Fruit fly (Drosophila melanogaster) whole organism, larva: ENCODE data around the gene CG9919.

Experiments used
- noc ChIP-seq: fragments of 200-800 bp; sonication (Bioruptor generic); optimal IDR thresholded peaks from 3 replicates; lab custom pipeline; 2019; ENCODE audit warnings: missing biosample characterization, mild to moderate bottlenecking, missing genetic modification characterization, moderate library complexity

CG9919 gene

DNA sequence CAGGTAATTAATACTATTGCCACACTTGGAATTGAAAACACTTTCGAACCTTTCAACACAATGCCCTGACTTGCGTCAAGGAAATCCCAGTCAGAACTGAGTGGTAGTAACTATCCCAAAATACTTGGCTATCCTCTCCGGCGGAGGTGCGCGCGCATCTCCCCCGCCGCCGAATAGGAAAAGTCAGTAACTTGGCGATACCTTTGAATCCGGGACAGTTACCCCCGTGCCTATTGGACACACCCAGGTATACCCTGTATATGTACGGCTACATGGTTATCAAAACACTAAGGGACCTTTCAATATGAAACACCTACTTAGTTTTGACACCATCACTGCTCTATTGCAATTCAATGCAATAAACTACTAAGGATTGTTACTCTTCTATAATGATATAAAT lies at the start of gene CG9919:
TSS of gene CG9919 (minus strand) at position 101 of the 400 bp plus-strand sequence.
- no peak for TF ChIP-seq noc (tag; lab: Kevin White, UChicago)

DNA sequence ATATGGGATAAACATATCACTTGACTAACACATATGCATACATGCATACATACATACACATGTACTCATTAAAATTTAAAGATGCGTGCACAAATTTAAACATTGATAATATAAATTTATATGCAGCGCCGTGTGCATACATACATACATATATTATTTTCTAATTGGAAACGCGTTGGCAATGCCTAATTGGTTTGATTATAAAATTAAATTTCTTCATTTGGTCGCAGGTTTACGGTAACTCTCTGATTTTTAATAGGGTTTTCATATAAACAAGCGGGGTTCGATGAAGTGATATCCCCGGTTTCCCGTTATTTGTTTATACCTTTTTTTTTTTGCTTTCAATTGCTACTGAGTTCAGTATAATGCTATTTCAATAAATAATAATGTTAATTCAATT lies 43.5 kb upstream of the CG9919 start:
- no peak for TF ChIP-seq noc (tag; lab: Kevin White, UChicago)

DNA sequence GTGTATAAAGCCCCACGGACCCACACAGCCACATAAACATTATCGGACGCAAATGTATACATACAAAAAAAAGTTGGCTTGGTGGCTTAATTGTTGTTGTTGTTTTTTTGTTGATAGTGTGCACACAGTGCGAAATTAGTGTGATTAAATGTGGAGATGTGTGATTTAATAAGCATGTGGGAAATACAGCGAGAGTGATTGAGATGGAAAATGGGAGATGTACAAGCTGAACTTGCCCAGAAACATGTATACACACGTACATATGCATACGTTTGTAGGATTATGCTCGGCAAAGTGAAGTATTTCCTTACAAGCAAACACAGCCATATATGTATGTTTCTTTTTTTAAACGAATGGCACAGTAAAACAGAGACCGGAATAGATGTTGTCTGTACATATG lies 43.0 kb upstream of the CG9919 start:
- no peak for TF ChIP-seq noc (tag; lab: Kevin White, UChicago)

DNA sequence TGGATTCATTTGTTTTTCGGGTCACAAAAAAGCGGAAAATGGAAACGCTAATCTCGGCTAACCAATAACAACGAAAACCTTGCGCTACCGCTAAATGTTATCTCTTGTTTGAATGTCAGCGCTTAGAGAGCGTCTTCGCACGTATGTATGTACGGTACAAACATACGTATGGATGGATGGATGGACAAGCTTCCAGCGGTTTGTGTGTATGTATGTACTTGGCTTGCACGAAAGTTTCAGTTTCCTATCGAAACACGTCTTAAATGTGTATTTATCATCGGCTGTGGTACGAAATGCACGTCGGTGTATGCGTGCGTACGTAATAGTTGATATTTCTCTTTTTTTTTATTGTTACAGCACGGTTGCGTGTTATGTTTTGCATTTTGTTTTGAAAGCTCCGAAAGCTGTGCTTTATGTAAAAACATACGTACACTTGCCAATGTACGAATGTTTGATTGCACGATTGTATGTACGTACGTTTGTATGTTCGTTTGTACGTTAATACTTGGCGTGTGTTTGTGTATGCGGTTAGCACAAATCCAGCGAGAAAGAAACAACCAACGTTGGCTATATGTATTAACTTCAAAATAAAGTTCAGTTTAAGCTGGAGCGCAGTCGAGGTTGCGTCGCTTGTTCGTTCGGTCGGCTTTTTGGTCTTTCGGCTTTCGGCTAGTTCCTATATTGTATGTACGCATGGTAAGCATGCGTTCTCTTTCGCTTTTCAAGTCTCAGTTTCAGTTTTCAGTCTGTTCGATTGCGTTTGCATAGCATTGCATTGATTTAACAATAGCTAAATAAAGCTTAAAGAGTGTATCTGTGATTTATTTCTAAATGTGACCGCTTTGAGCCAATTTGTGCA lies 42.2 kb upstream of the CG9919 start, which contains the start of gene Fur2:
TSS of gene Fur2 (plus strand) at position 595 of the 859 bp plus-strand sequence.
- TF ChIP-seq noc (tag; lab: Kevin White, UChicago): no peak

DNA sequence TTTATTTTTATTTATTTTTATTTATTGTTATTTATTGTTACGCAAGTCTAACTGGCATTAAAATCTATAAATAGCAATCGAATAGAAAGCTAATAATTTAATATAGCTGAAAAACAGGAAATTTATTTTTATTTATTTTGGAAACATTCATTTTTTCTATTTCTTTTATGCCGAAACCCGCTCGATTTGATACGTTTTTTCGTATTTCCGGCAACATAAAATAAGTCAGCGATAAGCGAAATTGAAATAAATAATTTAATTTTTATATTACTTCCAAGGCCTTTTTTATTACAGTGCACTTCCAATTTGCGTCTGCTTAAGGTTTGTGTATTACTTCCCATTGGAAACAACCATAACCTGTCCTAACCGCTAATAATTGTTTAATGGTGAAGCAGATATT lies 41.4 kb upstream of the CG9919 start:
- TF ChIP-seq noc (tag; lab: Kevin White, UChicago): no peak

DNA sequence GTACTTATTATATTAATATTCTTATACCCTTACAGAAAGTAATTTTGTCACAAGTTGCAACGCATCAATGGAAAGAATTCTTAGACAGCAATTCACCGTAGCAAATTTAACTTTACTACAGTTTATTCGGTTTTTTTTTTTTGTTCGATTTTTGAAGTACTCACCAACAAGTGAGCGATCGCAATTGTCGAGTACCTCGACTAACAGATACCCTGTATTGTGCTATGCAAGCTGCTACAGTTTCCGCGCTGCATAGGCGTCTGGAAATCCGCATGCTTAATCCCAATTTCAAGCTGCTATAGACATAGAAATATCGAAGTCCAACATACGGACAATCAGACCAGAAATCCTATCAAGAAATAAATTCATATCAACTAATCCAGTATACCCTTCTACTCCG lies 38.0 kb upstream of the CG9919 start:
- TF ChIP-seq noc (tag; lab: Kevin White, UChicago): no peak

DNA sequence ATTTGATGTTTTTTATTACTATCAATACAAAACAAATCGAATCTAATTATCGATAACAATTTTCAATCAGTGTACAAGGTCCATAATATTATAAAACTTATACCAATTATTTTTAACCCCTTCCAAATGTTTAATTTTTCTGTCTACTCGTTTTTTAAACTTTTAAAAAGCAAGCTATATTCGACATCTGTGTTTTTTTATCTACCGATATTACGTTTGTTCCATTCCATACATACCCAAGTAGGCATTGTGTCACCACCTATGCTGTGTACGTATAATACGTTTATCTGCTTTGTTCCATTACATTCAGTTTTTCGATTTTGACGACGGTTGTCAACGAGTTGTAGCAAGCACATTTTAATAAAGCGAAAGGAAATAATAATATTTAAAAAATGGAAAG lies 30.7 kb upstream of the CG9919 start, which contains the start of gene nonA:
TSS of gene nonA (plus strand) at position 264 of the 400 bp plus-strand sequence.
- no peak for TF ChIP-seq noc (tag; lab: Kevin White, UChicago)

DNA sequence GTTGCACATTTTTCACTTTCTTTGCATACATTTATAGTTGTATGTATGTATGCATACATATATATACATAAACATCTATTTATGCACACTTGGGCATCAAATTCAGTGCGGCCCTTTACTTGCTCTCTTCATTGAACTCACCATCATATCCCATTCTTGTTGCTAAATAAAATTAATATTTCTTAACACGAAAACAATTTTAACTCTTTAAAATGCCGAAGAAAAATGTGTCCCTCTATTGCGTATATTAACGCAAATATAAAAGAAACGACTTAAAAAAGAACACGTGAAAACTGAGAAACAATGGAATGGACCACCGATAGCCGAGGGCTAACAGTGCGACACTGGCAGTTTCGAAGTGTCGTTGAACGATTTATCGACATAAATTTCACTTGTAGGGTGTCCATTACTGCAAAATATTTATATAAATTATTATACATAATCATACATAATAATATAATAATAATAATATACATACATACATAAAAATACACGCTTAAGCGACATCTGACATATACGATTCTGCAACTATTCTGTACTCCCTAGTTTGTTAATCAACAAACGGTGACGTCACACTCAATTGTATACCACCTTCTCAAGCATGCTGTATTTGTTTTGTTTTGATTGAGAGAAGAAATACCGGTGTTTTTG lies 28.2 kb upstream of the CG9919 start, which contains the start of the genes U2af50 and PIG-Q:
TSS of gene U2af50 (minus strand) at position 370 of the 651 bp plus-strand sequence.
TSS of gene PIG-Q (plus strand) at position 474 of the 651 bp plus-strand sequence.
- no peak for TF ChIP-seq noc (tag; lab: Kevin White, UChicago)

DNA sequence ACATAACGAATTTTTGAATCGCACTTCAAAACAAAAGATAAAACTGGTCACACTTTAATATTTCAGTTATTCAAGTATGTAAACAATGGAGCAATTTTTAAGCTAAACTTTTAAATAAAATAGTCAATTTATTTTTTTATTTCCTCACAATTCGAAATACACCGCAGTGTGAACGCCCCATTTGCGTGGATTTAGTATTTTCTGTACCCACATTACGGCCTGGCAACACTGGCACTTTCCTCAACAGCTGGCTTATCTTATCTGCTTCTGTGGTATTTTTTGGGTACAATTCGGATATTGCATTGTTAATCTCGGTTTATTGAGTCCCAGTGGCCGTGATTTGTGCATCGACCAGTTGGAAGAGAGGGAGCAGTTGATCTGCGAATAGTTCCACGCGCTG lies 19.5 kb upstream of the CG9919 start, which contains the start of gene sl:
TSS of gene sl (plus strand) at position 254 of the 400 bp plus-strand sequence.
- no peak for TF ChIP-seq noc (tag; lab: Kevin White, UChicago)

DNA sequence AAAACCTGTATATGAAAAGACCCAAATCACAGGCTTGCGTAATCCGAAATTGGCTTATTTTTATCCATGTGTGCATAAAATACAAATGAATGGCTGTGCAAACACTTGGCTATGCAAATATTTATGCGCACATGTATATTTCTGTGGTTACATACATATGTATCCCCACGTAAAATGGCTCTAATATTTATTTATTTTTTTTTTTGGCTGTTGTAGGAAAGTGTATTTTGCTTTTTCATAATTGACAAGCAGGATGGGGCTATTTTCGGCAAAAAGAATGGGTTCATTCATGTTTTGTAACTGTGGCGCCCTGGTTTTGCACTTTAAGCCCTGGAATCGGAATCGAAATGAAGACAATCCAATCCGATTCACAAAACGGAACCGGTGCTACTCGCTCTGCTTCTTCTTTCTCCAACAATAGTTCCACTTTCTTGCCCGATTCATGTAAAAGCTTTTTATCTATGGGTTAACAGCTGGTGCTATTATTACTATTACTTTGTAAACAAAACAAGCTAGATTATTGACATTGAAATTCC lies 4.6 kb upstream of the CG9919 start:
- peak; percentile 69 for TF ChIP-seq noc (tag; lab: Kevin White, UChicago)

DNA sequence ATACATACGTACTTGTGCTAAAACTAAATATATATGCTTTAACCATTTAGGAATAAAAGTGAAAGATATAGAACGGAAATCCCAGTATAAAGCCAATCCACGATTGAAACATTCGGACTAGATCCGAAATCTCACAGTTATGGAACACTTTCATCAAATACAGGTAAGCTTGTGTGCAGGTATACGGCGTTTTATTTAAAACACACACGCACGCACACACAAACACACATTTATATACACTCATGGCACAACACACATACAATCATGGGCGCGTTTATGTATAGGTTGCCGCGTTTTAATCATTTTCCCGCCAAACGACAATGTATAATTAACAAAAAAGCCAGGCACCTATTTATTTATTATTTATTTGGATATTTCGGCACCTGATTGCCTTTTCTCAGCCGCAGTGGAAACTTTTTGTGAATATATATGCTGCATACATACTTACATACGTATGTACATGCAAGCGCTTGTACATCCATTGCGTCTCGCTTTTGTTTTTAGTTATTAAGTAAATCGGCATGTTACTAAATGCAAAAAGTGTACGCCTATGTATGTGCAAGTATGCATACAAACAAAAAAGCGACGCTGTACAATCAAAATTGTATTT lies 3.8 kb upstream of the CG9919 start:
- no peak for TF ChIP-seq noc (tag; lab: Kevin White, UChicago)

DNA sequence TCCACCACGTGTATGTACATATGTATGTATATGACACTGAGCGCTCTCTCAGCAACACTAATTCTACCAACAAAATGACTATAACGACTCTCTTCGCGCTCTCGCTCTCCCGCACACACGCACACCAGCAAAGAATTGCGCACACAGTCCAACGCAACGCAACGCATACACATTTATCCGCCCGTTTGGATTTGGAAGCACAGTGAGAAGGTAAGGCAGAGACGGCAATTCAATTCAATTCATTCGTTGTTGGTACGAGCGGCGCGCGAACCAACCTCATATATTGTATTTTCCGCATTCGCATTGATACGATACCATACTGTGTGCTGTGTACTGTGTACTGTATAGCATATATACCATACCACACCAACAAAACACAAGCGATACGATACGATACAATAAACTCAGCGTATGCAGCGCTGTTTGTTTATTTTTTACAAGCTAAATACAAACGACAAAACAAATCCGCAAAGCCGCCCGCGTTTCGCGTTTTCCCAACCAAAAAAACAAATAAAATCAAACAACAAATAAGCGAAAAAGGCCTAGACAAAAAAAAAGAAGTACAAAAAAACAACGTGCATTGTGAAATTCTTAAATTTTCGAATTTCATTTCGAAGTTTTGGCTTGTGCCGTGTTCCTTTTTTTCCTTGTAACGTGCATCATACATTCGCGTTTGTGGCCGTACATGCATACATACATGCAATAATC lies 3.0 kb upstream of the CG9919 start, which contains the start of the genes CG9921 and Dsp1:
TSS of gene CG9921 (minus strand) at position 167 of the 708 bp plus-strand sequence.
TSS of gene Dsp1 (plus strand) at position 179 of the 708 bp plus-strand sequence.
- no peak for TF ChIP-seq noc (tag; lab: Kevin White, UChicago)

DNA sequence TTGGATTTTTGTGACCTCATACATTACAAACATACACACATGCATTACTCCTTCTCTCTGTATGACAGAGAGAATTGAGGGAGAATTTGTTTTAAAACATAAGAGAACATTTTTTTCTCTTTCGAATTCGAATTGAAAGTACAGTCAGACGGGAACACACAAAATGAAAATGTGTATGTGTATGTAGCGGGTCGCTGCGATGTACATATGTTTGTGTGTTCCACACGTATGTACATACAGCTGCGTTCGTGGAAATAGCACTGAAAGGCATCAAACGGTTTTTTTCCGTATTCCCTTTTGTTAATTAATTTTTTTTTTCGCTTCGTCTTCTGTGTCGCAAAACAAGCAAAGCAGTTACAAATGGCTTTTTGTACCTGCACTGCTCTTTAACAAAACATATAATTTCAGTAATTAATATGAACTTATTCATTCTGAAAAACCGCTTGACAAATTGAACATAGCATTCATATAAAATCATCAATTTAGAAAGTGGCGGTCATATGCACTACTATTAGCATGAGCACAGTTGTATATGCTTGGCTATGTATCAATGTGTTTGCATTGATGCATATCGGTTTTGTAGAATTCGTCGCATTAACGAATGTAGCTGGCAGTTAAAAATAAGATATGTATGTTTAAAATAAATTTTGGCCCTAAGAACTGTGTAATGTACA lies 2.2 kb upstream of the CG9919 start:
- TF ChIP-seq noc (tag; lab: Kevin White, UChicago): peak; percentile 98

DNA sequence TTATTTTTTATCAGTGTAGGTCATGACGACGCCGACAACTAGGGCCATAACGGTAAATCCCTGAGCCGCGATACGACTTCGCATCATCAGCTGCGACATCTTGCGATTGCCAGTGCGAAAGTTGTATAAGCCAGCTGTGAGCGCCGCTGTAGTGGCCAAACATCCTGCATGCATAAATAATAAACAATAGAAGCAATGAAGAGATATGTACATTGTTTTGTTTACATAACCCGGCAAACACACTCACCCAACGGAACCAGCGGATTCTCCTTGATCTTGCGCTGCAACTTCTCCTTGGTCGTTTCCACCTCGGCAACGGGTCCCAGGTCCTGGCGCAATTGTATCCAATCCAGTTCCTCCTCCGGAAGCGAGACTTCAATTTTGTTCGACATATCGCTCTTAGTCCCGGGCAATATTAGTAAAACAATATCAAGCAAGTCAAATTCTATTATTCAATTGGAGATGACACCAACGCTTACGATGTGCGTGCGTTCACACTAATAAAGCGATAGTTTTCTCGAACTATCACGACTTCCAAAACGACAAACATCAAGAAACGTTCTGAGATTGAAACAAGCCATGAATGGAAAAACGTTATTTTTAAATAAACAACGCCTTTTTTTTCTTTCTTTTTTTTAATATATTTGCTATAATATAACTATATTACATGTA lies 1.1 kb upstream of the CG9919 start:
- TF ChIP-seq noc (tag; lab: Kevin White, UChicago): no peak
